Worm (Caenorhabditis elegans) whole organism, mixed stage, embryonic: ENCODE data around the gene ttr-51.

Experiments used
- blmp-1 ChIP-seq: fragments of 150-350 bp; optimal IDR thresholded peaks from 2 replicates; lab custom pipeline; 2014; ENCODE audit warnings: missing biosample characterization, missing genetic modification characterization
- ceh-83 ChIP-seq: fragments of 200-800 bp; sonication (Bioruptor generic); optimal IDR thresholded peaks from 2 replicates; lab custom pipeline; 2018; ENCODE audit warnings: mild to moderate bottlenecking, missing genetic modification characterization, missing compliant biosample characterization
- cnd-1 ChIP-seq: fragments of 200-800 bp; sonication (Bioruptor generic); optimal IDR thresholded peaks from 2 replicates; lab custom pipeline; 2018; ENCODE audit warnings: mild to moderate bottlenecking, missing genetic modification characterization, missing compliant biosample characterization
- elt-1 ChIP-seq: sonication (generic microtip); optimal IDR thresholded peaks from 2 replicates; lab custom pipeline; 2017; ENCODE audit warnings: missing genetic modification characterization, mild to moderate bottlenecking, missing compliant biosample characterization, antibody characterized with exemption, moderate library complexity, borderline replicate concordance; ENCODE audit not compliant: insufficient read depth
- elt-3 ChIP-seq: fragments of 150-350 bp; optimal IDR thresholded peaks from 2 replicates; lab custom pipeline; 2014; ENCODE audit warnings: missing biosample characterization, missing genetic modification characterization
- hlh-1 ChIP-seq: fragments of 150-350 bp; optimal IDR thresholded peaks from 2 replicates; lab custom pipeline; 2014; ENCODE audit warnings: missing biosample characterization, missing genetic modification reagents, missing genetic modification characterization
- lin-13 ChIP-seq: fragments of 150-350 bp; optimal IDR thresholded peaks from 2 replicates; lab custom pipeline; 2014; ENCODE audit warnings: missing biosample characterization, missing genetic modification characterization
- lsy-2 ChIP-seq: fragments of 150-350 bp; optimal IDR thresholded peaks from 2 replicates; lab custom pipeline; 2014; ENCODE audit warnings: missing biosample characterization, missing genetic modification characterization
- mls-2 ChIP-seq: sonication (generic microtip); optimal IDR thresholded peaks from 2 replicates; lab custom pipeline; 2016; ENCODE audit warnings: mild to moderate bottlenecking, missing genetic modification characterization, moderate library complexity, missing compliant biosample characterization
- nhr-12 ChIP-seq: fragments of 150-350 bp; optimal IDR thresholded peaks from 2 replicates; lab custom pipeline; 2014; ENCODE audit warnings: missing biosample characterization, missing genetic modification characterization
- pha-4 ChIP-seq: fragments of 150-350 bp; optimal IDR thresholded peaks from 2 replicates; lab custom pipeline; 2018; ENCODE audit warnings: missing biosample characterization, missing genetic modification reagents, missing genetic modification characterization
- snpc-4 ChIP-seq: fragments of 150-350 bp; optimal IDR thresholded peaks from 2 replicates; lab custom pipeline; 2014; ENCODE audit warnings: missing biosample characterization, missing genetic modification characterization
- unc-62 ChIP-seq: fragments of 150-350 bp; optimal IDR thresholded peaks from 2 replicates; lab custom pipeline; 2014; ENCODE audit warnings: missing biosample characterization, missing genetic modification reagents, missing genetic modification characterization

DNA sequence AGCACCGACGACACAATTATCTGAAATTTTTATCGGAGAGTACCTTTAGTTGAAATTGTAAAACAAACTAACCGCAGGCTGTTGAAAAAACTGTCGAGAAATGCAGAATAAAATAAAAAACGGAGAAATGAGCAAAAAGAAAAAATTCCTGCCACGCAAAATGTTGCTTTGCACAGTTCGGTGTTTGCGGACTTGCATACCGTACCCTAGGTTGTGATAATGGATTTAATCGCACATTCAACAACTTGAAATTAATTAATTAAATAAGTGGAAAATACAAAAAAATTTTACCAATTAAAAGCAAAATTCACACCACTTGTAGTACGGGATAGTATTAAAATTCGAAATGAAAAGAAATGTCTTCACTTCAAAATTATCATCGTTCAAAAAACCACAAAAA, 20.7 kb downstream of the ttr-51 start:
- TF ChIP-seq blmp-1 (no peak), hlh-1 (tag; lab: Kevin White, UChicago) (no peak), pha-4 (no peak), lsy-2 (tag; lab: Kevin White, UChicago) (peak; percentile 96), cnd-1 (tag; lab: Kevin White, UChicago) (no peak), nhr-12 (tag; lab: Kevin White, UChicago) (no peak), snpc-4 (tag; lab: Kevin White, UChicago) (no peak), elt-1 (no peak), unc-62 (GFP tag; lab: Kevin White, UChicago) (no peak), ceh-83 (no peak), lin-13 (tag; lab: Kevin White, UChicago) (no peak), mls-2 (tag; lab: Kevin White, UChicago) (no peak), elt-3 (tag; lab: Kevin White, UChicago) (no peak)
